Worm (Caenorhabditis elegans): ENCODE measurements around the gene F22B8.3.

The F22B8.3 gene

ce11 chrV:16049177-16049576, 41.6 kb upstream of the F22B8.3 start, which contains the start of gene best-12:
TSS of gene best-12 (plus strand) at chrV:16049477.
- TF ChIP-seq nhr-77 (tag; optimal IDR thresholded peaks at IDR 0.05) (no peak), nhr-48 (tag; optimal IDR thresholded peaks at IDR 0.05) (no peak), ceh-28 (tag; optimal IDR thresholded peaks at IDR 0.05) (no peak), lin-29 (GFP tag; IDR thresholded peaks at IDR 0.05) (no peak), tag-97 (GFP tag; IDR thresholded peaks at IDR 0.05) (no peak), ceh-20 (GFP tag; IDR thresholded peaks at IDR 0.05) (no peak), F10B5.3 (tag; optimal IDR thresholded peaks at IDR 0.05) (no peak), duxl-1 (tag; optimal IDR thresholded peaks at IDR 0.05; ENCODE audit: poor library complexity) (no peak), php-3 (GFP tag; IDR thresholded peaks at IDR 0.05) (no peak), hif-1 (tag; optimal IDR thresholded peaks at IDR 0.05) (no peak), F44E2.7 (GFP tag; IDR thresholded peaks at IDR 0.05) (no peak), daf-19 (GFP tag; conservative IDR thresholded peaks at IDR 0.05) (no peak), daf-16 (GFP tag; optimal IDR thresholded peaks at IDR 0.05) (no peak), daf-16 (tag; optimal IDR thresholded peaks at IDR 0.05) (no peak), Y105C5A.15 (GFP tag; IDR thresholded peaks at IDR 0.05) (no peak), zip-11 (GFP tag; IDR thresholded peaks at IDR 0.05) (no peak), dmd-6 (GFP tag; IDR thresholded peaks at IDR 0.05) (no peak), jun-1 (tag; optimal IDR thresholded peaks at IDR 0.05) (no peak), saeg-2 (GFP tag; IDR thresholded peaks at IDR 0.05) (no peak)

DNA sequence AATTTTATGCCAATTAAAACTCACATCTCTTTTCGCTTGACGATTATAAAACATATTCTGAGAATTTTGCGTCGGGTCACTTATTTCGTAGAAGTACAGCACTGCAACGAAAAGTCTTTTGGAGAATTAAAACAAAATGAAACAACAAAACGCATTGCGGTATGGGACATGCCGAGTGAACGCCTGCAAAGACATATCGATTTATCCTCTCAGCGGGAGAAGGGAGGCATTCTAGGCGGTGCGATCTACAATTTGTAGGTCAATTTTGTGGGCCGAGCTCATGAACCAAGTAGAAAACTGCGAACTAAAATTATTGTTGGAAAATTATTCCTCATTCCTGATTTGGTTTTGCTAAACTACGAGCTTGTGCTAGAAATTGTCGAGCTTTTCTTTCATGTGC, 37.4 kb upstream of the F22B8.3 start, which contains the start of gene F14H3.3:
TSS of gene F14H3.3 (minus strand) at position 101 of the 400 bp plus-strand sequence.
- no peak for TF ChIP-seq unc-39 (tag; optimal IDR thresholded peaks at IDR 0.05)
- no peak for TF ChIP-seq lin-29 (GFP tag; IDR thresholded peaks at IDR 0.05)
- peak; percentile 52 for TF ChIP-seq aha-1 (tag)
- no peak for TF ChIP-seq Y48G9A.11 (GFP tag; IDR thresholded peaks at IDR 0.05)

ce11 chrV:16055031-16055430, 35.8 kb upstream of the F22B8.3 start, which contains the start of gene F14H3.4:
TSS of gene F14H3.4 (minus strand) at chrV:16055072.
- TF ChIP-seq ZK337.2 (GFP tag; IDR thresholded peaks at IDR 0.05) (no peak), ctbp-1 (GFP tag; IDR thresholded peaks at IDR 0.05) (no peak), T20F7.1 (GFP tag; optimal IDR thresholded peaks at IDR 0.05) (no peak), dmd-6 (GFP tag; IDR thresholded peaks at IDR 0.05) (no peak), F49E8.2 (tag; optimal IDR thresholded peaks at IDR 0.05; ENCODE audit: borderline replicate concordance) (no peak), jun-1 (tag; optimal IDR thresholded peaks at IDR 0.05) (no peak), lsy-2 (tag; optimal IDR thresholded peaks at IDR 0.05) (no peak), ces-1 (GFP tag; optimal IDR thresholded peaks at IDR 0.05) (no peak), nhr-11 (tag; optimal IDR thresholded peaks at IDR 0.05) (no peak), mdl-1 (tag; optimal IDR thresholded peaks at IDR 0.05) (no peak), nhr-102 (tag; optimal IDR thresholded peaks at IDR 0.05) (no peak), dve-1 (tag; optimal IDR thresholded peaks at IDR 0.05; ENCODE audit: insufficient read depth) (no peak), mxl-2 (GFP tag; conservative IDR thresholded peaks at IDR 0.05) (no peak), mep-1 (tag; optimal IDR thresholded peaks at IDR 0.05) (no peak), tra-1 (GFP tag; IDR thresholded peaks at IDR 0.05) (no peak), ceh-20 (GFP tag; IDR thresholded peaks at IDR 0.05) (no peak), F26F4.8 (GFP tag; conservative IDR thresholded peaks at IDR 0.05) (no peak), dmd-8 (GFP tag; IDR thresholded peaks at IDR 0.05) (no peak), zfp-2 (tag; optimal IDR thresholded peaks at IDR 0.05) (no peak), madf-9 (GFP tag; conservative IDR thresholded peaks at IDR 0.05) (no peak)

Measured in whole organism, L4 larva.